Worm (Caenorhabditis elegans) whole organism, L4 larva: ENCODE data around the gene nspc-12.

Source experiments
- lsy-2 ChIP-seq, 2 experiments: fragments of 150-350 bp in 1 of 2; sonication (generic microtip) in 1 of 2; optimal IDR thresholded peaks; 2 replicates each; lab custom pipeline; 2014 to 2017; ENCODE audit warnings: missing biosample characterization in 2 of 2, missing genetic modification characterization in 2 of 2
- mes-2 ChIP-seq: sonication (generic microtip); optimal IDR thresholded peaks from 2 replicates; lab custom pipeline; 2016; ENCODE audit warnings: missing genotype, mild to moderate bottlenecking, missing genetic modification characterization, missing compliant biosample characterization; ENCODE audit not compliant: poor library complexity, severe bottlenecking
- nhr-111 ChIP-seq: fragments of 200-800 bp; sonication (Bioruptor generic); optimal IDR thresholded peaks from 2 replicates; lab custom pipeline; 2018; ENCODE audit warnings: mild to moderate bottlenecking, missing genetic modification characterization, missing compliant biosample characterization

DNA sequence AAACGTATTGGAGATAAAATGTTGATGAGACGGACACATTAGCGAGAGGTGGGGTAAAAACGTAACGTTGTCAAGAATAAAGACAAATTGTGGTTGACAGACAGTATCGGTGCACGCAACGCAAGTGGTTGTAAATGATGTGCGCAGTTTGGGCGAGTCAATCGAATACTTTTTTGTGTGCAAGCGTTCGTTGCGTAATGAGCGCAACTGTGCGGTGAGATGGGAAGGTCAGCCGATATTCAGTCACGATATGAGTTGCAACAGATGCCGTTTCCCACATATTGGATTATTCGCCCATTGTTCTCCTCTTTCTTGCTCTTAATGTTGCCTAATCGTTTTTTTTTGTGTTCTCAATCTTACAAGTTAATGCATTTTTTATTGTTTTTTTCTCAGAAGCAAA is 35.7 kb downstream of the nspc-12 start, which contains the start of gene ceh-40:
- no peak for TF ChIP-seq lsy-2 (tag; optimal IDR thresholded peaks at IDR 0.05; lab: Kevin White, UChicago)
- no peak for TF ChIP-seq nhr-111
- TF ChIP-seq mes-2 (tag; lab: Kevin White, UChicago): no peak
